Fruit fly (Drosophila melanogaster): Measurements from ENCODE around the gene alpha-PheRS.

- TF ChIP-seq psq (optimal IDR thresholded peaks at IDR 0.05), result no peak
- no peak for TF ChIP-seq h (optimal IDR thresholded peaks at IDR 0.05)
- TF ChIP-seq ttk (optimal IDR thresholded peaks at IDR 0.05), result no peak
- no peak for TF ChIP-seq insv (optimal IDR thresholded peaks at IDR 0.05)
- no peak for TF ChIP-seq Myc (optimal IDR thresholded peaks at IDR 0.05)
- TF ChIP-seq Sin3A (optimal IDR thresholded peaks at IDR 0.05), result no peak
Measured at dm6 chrX:8162692-8163091, 17.3 kb upstream of the alpha-PheRS start, which contains the start of gene CG10761.

Data from Kc167 (cell line).